Worm (Caenorhabditis elegans) whole organism, L2 larva: ENCODE results near the gene eif-3.L.

Source experiments
- C34F6.9 ChIP-seq: fragments of 150-350 bp; optimal IDR thresholded peaks from 2 replicates; lab custom pipeline; 2014; ENCODE audit warnings: missing biosample characterization, missing genetic modification characterization
- R02D3.7 ChIP-seq: fragments of 150-350 bp; optimal IDR thresholded peaks from 2 replicates; lab custom pipeline; 2014; ENCODE audit warnings: missing biosample characterization, missing genetic modification characterization
- Y55F3AM.14 ChIP-seq: fragments of 200-800 bp; sonication (Bioruptor generic); optimal IDR thresholded peaks from 2 replicates; lab custom pipeline; 2018; ENCODE audit warnings: mild to moderate bottlenecking, missing genetic modification characterization, missing compliant biosample characterization
- alr-1 ChIP-seq: fragments of 150-350 bp; optimal IDR thresholded peaks from 2 replicates; lab custom pipeline; 2014; ENCODE audit warnings: missing biosample characterization, missing genetic modification characterization
- ama-1 ChIP-seq: fragments of 150-350 bp; optimal IDR thresholded peaks from 2 replicates; lab custom pipeline; 2018; ENCODE audit warnings: inconsistent platforms
- blmp-1 ChIP-seq: sonication (generic microtip); optimal IDR thresholded peaks from 2 replicates; lab custom pipeline; 2017; ENCODE audit warnings: missing genetic modification characterization, mild to moderate bottlenecking, missing compliant biosample characterization, antibody characterized with exemption, moderate library complexity; ENCODE audit not compliant: insufficient read depth
- ceh-16 ChIP-seq: fragments of 150-350 bp; optimal IDR thresholded peaks from 2 replicates; lab custom pipeline; 2014; ENCODE audit warnings: missing biosample characterization, missing genetic modification characterization
- ceh-82 ChIP-seq: fragments of 150-350 bp; optimal IDR thresholded peaks from 2 replicates; lab custom pipeline; 2014; ENCODE audit warnings: missing biosample characterization, missing genetic modification characterization
- crh-2 ChIP-seq: sonication (generic microtip); optimal IDR thresholded peaks from 2 replicates; lab custom pipeline; 2017; ENCODE audit warnings: missing biosample characterization, missing genetic modification characterization
- dmd-4 ChIP-seq: sonication (generic microtip); optimal IDR thresholded peaks from 2 replicates; lab custom pipeline; 2017; ENCODE audit warnings: missing biosample characterization, missing genetic modification characterization
- egl-27 ChIP-seq: sonication (generic microtip); optimal IDR thresholded peaks from 3 replicates; lab custom pipeline; 2017; ENCODE audit warnings: missing biosample characterization, missing genetic modification reagents, missing genetic modification characterization
- elt-1 ChIP-seq: fragments of 150-350 bp; optimal IDR thresholded peaks from 2 replicates; lab custom pipeline; 2014; ENCODE audit warnings: missing biosample characterization, missing genetic modification characterization
- fos-1 ChIP-seq: fragments of 150-350 bp; optimal IDR thresholded peaks from 2 replicates; lab custom pipeline; 2014; ENCODE audit warnings: missing biosample characterization, missing genetic modification characterization
- gmeb-1 ChIP-seq: fragments of 150-350 bp; optimal IDR thresholded peaks from 2 replicates; lab custom pipeline; 2014; ENCODE audit warnings: missing biosample characterization, missing genetic modification characterization
- lin-11 ChIP-seq: fragments of 150-350 bp; sonication (generic microtip); optimal IDR thresholded peaks from 2 replicates; lab custom pipeline; 2014; ENCODE audit warnings: missing biosample characterization, missing genetic modification characterization, inconsistent platforms, mixed read lengths
- lin-39 ChIP-seq: fragments of 150-350 bp; optimal IDR thresholded peaks from 2 replicates; lab custom pipeline; 2014; ENCODE audit warnings: missing biosample characterization, missing genetic modification reagents, missing genetic modification characterization
- lsy-2 ChIP-seq, 2 experiments: fragments of 150-350 bp in 1 of 2; sonication (generic microtip) in 1 of 2; optimal IDR thresholded peaks; 2 replicates each; lab custom pipeline; 2014 to 2017; ENCODE audit warnings: missing biosample characterization in 2 of 2, missing genetic modification characterization in 2 of 2
- mab-5 ChIP-seq: fragments of 150-350 bp; optimal IDR thresholded peaks from 2 replicates; lab custom pipeline; 2014; ENCODE audit warnings: missing biosample characterization, missing genetic modification characterization
- mbf-1 ChIP-seq: sonication (generic microtip); optimal IDR thresholded peaks from 2 replicates; lab custom pipeline; 2017; ENCODE audit warnings: missing biosample characterization, missing genetic modification characterization
- mdl-1 ChIP-seq, 2 experiments: fragments of 150-350 bp in 1 of 2; sonication (generic microtip) in 1 of 2; optimal IDR thresholded peaks; 2 replicates each; lab custom pipeline; 2017; ENCODE audit warnings: missing biosample characterization in 2 of 2, missing genetic modification characterization in 2 of 2
- nhr-10 ChIP-seq: sonication (generic microtip); optimal IDR thresholded peaks from 2 replicates; lab custom pipeline; 2017; ENCODE audit warnings: missing biosample characterization, missing genetic modification characterization
- nhr-11 ChIP-seq: fragments of 150-350 bp; optimal IDR thresholded peaks from 2 replicates; lab custom pipeline; 2014; ENCODE audit warnings: missing biosample characterization, missing genetic modification characterization
- nhr-129 ChIP-seq: fragments of 150-350 bp; optimal IDR thresholded peaks from 2 replicates; lab custom pipeline; 2014; ENCODE audit warnings: missing biosample characterization, missing genetic modification characterization
- nhr-21 ChIP-seq: fragments of 150-350 bp; optimal IDR thresholded peaks from 2 replicates; lab custom pipeline; 2014; ENCODE audit warnings: missing biosample characterization, missing genetic modification characterization
- nhr-23 ChIP-seq: fragments of 150-350 bp; optimal IDR thresholded peaks from 2 replicates; lab custom pipeline; 2014; ENCODE audit warnings: missing biosample characterization, missing genetic modification reagents, missing genetic modification characterization
- nhr-237 ChIP-seq: fragments of 150-350 bp; optimal IDR thresholded peaks from 2 replicates; lab custom pipeline; 2014; ENCODE audit warnings: missing biosample characterization, missing genetic modification characterization
- nhr-25 ChIP-seq: fragments of 150-350 bp; sonication (generic microtip); optimal IDR thresholded peaks from 3 replicates; lab custom pipeline; 2014; ENCODE audit warnings: missing biosample characterization, missing genetic modification characterization
- nhr-6 ChIP-seq: fragments of 150-350 bp; optimal IDR thresholded peaks from 2 replicates; lab custom pipeline; 2014; ENCODE audit warnings: missing biosample characterization, missing genetic modification characterization
- nhr-77 ChIP-seq: fragments of 150-350 bp; optimal IDR thresholded peaks from 2 replicates; lab custom pipeline; 2014; ENCODE audit warnings: missing biosample characterization, missing genetic modification characterization
- peb-1 ChIP-seq: fragments of 150-350 bp; optimal IDR thresholded peaks from 2 replicates; lab custom pipeline; 2014; ENCODE audit warnings: missing biosample characterization, missing genetic modification characterization
- sem-4 ChIP-seq: fragments of 150-350 bp; optimal IDR thresholded peaks from 2 replicates; lab custom pipeline; 2014; ENCODE audit warnings: missing biosample characterization, missing genetic modification reagents, missing genetic modification characterization
- skn-1 ChIP-seq: sonication (generic microtip); optimal IDR thresholded peaks from 2 replicates; lab custom pipeline; 2017; ENCODE audit warnings: missing biosample characterization, missing genetic modification characterization
- sma-3 ChIP-seq: sonication (generic microtip); optimal IDR thresholded peaks from 2 replicates; lab custom pipeline; 2016; ENCODE audit warnings: missing genetic modification reagents, missing genetic modification characterization, missing compliant biosample characterization
- sma-9 ChIP-seq, 2 experiments: fragments of 150-350 bp in 1 of 2; sonication (generic microtip) in 1 of 2; optimal IDR thresholded peaks; 2 replicates each; lab custom pipeline; 2014 to 2016; ENCODE audit warnings: missing genetic modification characterization in 2 of 2, mild to moderate bottlenecking in 1 of 2, missing biosample characterization in 1 of 2, missing compliant biosample characterization in 1 of 2, missing genetic modification reagents in 1 of 2, moderate library complexity in 1 of 2
- unc-39 ChIP-seq: fragments of 150-350 bp; optimal IDR thresholded peaks from 2 replicates; lab custom pipeline; 2014; ENCODE audit warnings: missing biosample characterization, missing genetic modification characterization
- unc-62 ChIP-seq: fragments of 150-350 bp; optimal IDR thresholded peaks from 2 replicates; lab custom pipeline; 2014; ENCODE audit warnings: missing biosample characterization, missing genetic modification reagents, missing genetic modification characterization
- zag-1 ChIP-seq: fragments of 150-350 bp; optimal IDR thresholded peaks from 2 replicates; lab custom pipeline; 2014; ENCODE audit warnings: missing biosample characterization, missing genetic modification characterization
- ztf-11 ChIP-seq: sonication (generic microtip); optimal IDR thresholded peaks from 2 replicates; lab custom pipeline; 2017; ENCODE audit warnings: missing biosample characterization, missing genetic modification characterization
- ztf-4 ChIP-seq: fragments of 150-350 bp; optimal IDR thresholded peaks from 2 replicates; lab custom pipeline; 2014; ENCODE audit warnings: missing biosample characterization, missing genetic modification characterization

Gene eif-3.L

DNA sequence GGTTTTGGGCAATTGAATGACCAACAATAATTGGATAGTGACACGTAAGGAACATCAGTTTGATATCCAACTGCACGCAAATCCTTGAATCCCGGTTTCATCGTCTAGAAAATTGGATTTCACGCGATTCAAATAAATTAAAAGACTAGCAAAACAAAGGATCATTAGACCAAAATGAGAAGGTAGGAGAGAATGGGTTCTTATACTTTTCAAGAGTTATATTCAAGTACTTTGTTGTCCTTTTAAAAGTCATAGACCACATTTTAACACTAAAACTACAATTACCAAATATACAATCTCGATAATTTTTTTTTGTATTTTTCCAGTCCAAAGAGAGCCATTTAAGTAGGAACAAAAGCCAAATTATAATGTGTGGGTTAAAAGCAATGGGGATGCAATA is 40.0 kb downstream of the eif-3.L start, which contains the start of gene T25E4.2:
TSS of gene T25E4.2 (minus strand) at position 101 of the 400 bp plus-strand sequence.
- no peak for TF ChIP-seq ceh-16 (tag; lab: Kevin White, UChicago)
- no peak for TF ChIP-seq mab-5
- TF ChIP-seq alr-1 (tag; lab: Kevin White, UChicago), result no peak
- no peak for TF ChIP-seq unc-39 (tag; lab: Kevin White, UChicago)
- TF ChIP-seq lin-39 (tag; lab: Kevin White, UChicago), result no peak
- no peak for TF ChIP-seq gmeb-1 (tag; lab: Kevin White, UChicago)
- no peak for TF ChIP-seq nhr-10
- no peak for TF ChIP-seq ceh-82 (tag; lab: Kevin White, UChicago)
- TF ChIP-seq C34F6.9 (tag; lab: Kevin White, UChicago), result no peak
- no peak for TF ChIP-seq lsy-2 (tag; optimal IDR thresholded peaks at IDR 0.05; lab: Kevin White, UChicago)
- no peak for TF ChIP-seq lin-11 (tag; lab: Kevin White, UChicago)
- TF ChIP-seq nhr-237, result no peak
- no peak for TF ChIP-seq nhr-25 (tag; lab: Kevin White, UChicago)
- TF ChIP-seq nhr-11 (tag; lab: Kevin White, UChicago), result no peak
- TF ChIP-seq nhr-6 (tag; lab: Kevin White, UChicago), result no peak
- no peak for TF ChIP-seq sma-9 (GFP tag; optimal IDR thresholded peaks at IDR 0.05; lab: Kevin White, UChicago)
- no peak for TF ChIP-seq sma-9 (tag; optimal IDR thresholded peaks at IDR 0.05; lab: Kevin White, UChicago)
- TF ChIP-seq dmd-4, result no peak
- TF ChIP-seq egl-27 (tag; lab: Kevin White, UChicago), result no peak
- no peak for TF ChIP-seq nhr-77

DNA sequence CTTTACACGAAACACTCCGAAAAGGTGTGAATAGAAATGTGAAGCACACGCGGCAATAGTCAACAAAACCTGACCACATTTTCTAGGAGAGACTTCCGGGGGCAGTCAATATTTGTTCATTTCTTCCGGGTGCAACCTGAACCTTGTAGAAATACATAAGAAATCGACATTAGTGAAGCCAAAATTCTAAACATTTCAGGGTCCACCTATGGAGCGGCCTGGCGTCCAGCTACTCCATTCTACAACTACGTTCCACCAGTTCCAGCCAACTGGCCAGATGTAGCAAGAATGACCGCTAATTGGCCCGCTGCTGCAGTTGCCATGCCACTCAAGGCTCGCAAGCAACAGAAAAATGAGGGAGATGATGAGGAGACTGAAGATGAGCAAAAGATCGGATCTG is 43.0 kb downstream of the eif-3.L start:
- no peak for TF ChIP-seq sem-4 (tag; lab: Kevin White, UChicago)
- TF ChIP-seq ceh-16 (tag; lab: Kevin White, UChicago), result no peak
- no peak for TF ChIP-seq dmd-4
- no peak for TF ChIP-seq lin-39 (tag; lab: Kevin White, UChicago)
- no peak for TF ChIP-seq Y55F3AM.14 (GFP tag; lab: Kevin White, UChicago)
- no peak for TF ChIP-seq skn-1
- no peak for TF ChIP-seq unc-39 (tag; lab: Kevin White, UChicago)
- no peak for TF ChIP-seq fos-1 (tag; lab: Kevin White, UChicago)
- TF ChIP-seq ztf-11 (tag; lab: Kevin White, UChicago), result no peak
- no peak for TF ChIP-seq nhr-10
- no peak for TF ChIP-seq sma-3 (GFP tag; lab: Kevin White, UChicago)
- no peak for TF ChIP-seq alr-1 (tag; lab: Kevin White, UChicago)
- no peak for TF ChIP-seq egl-27 (tag; lab: Kevin White, UChicago)
- TF ChIP-seq, all 48 proteins: peak for 0

DNA sequence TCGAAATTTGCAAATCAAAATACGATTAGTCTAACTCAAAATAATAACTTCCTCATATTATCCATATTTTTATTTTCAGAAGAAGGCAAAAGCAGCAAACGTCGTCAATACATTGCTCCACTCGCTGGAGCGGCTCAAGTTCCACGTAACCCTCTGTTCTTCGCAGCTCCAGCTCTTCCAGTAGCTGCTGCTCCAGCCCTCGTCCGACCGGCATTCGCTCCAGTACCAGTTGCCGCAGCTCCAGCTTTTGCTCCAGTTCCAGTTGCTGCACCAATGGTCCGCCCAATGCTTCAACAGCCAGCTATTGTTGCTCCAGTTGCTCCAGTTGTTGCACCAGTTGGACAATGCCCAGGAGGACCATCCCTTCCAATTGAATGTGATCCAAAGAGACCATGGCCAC is 43.6 kb downstream of the eif-3.L start:
- no peak for TF ChIP-seq ceh-82 (tag; lab: Kevin White, UChicago)
- TF ChIP-seq mbf-1 (tag; lab: Kevin White, UChicago), result no peak
- TF ChIP-seq nhr-23 (tag; lab: Kevin White, UChicago), result no peak
- TF ChIP-seq ceh-16 (tag; lab: Kevin White, UChicago), result no peak
- no peak for TF ChIP-seq ztf-4
- TF ChIP-seq nhr-129 (tag; lab: Kevin White, UChicago), result no peak
- no peak for TF ChIP-seq lin-39 (tag; lab: Kevin White, UChicago)
- no peak for TF ChIP-seq sem-4 (tag; lab: Kevin White, UChicago)
- TF ChIP-seq crh-2, result no peak
- TF ChIP-seq, all 48 proteins: peak for 0

- no peak for TF ChIP-seq peb-1
- TF ChIP-seq nhr-6 (tag; lab: Kevin White, UChicago), result no peak
- TF ChIP-seq sma-9 (GFP tag; optimal IDR thresholded peaks at IDR 0.05; lab: Kevin White, UChicago), result no peak
- no peak for TF ChIP-seq sma-9 (tag; optimal IDR thresholded peaks at IDR 0.05; lab: Kevin White, UChicago)
- TF ChIP-seq mdl-1 (tag; optimal IDR thresholded peaks at IDR 0.05; lab: Kevin White, UChicago), result no peak
- no peak for TF ChIP-seq sma-3 (GFP tag; lab: Kevin White, UChicago)
- no peak for TF ChIP-seq unc-62 (GFP tag; lab: Kevin White, UChicago)
- TF ChIP-seq dmd-4, result no peak
- TF ChIP-seq zag-1 (tag; lab: Kevin White, UChicago), result no peak
- TF ChIP-seq blmp-1 (tag; lab: Kevin White, UChicago), result no peak
- no peak for TF ChIP-seq ztf-4
- TF ChIP-seq nhr-10, result no peak
- no peak for TF ChIP-seq nhr-23 (tag; lab: Kevin White, UChicago)
- no peak for TF ChIP-seq elt-1
- TF ChIP-seq mbf-1 (tag; lab: Kevin White, UChicago), result no peak
- no peak for TF ChIP-seq ama-1
- no peak for TF ChIP-seq ceh-82 (tag; lab: Kevin White, UChicago)
- TF ChIP-seq R02D3.7 (tag; lab: Kevin White, UChicago), result no peak
- TF ChIP-seq nhr-21 (tag; lab: Kevin White, UChicago), result no peak
Observed at ce11 chrII:5578035-5578434, 44.2 kb downstream of the eif-3.L start, which contains the start of gene T25E4.1. T25E4.1 (plus strand) TSS chrII:5578335.
